Worm (Caenorhabditis elegans) whole organism, late embryonic: Measurements from ENCODE around the gene srh-236.

ENCODE experiments used
- C38D4.7 ChIP-seq: fragments of 200-800 bp; sonication (Bioruptor generic); optimal IDR thresholded peaks from 2 replicates; lab custom pipeline; 2018; ENCODE audit warnings: mild to moderate bottlenecking, missing genetic modification characterization, moderate library complexity, missing compliant biosample characterization
- F13H6.1 ChIP-seq: sonication (generic microtip); optimal IDR thresholded peaks from 2 replicates; lab custom pipeline; 2016; ENCODE audit warnings: missing genetic modification characterization, missing compliant biosample characterization
- K02D7.2 ChIP-seq: sonication (generic microtip); optimal IDR thresholded peaks from 2 replicates; lab custom pipeline; 2017; ENCODE audit warnings: mild to moderate bottlenecking, missing genetic modification characterization, missing compliant biosample characterization
- T23F11.4 ChIP-seq: fragments of 200-800 bp; sonication (Bioruptor generic); optimal IDR thresholded peaks from 2 replicates; lab custom pipeline; 2018; ENCODE audit warnings: mild to moderate bottlenecking, missing genetic modification characterization, missing compliant biosample characterization
- Y22D7AL.16 ChIP-seq: sonication (generic microtip); optimal IDR thresholded peaks from 2 replicates; lab custom pipeline; 2016; ENCODE audit warnings: missing genetic modification characterization, missing compliant biosample characterization
- ama-1 ChIP-seq: fragments of 150-350 bp; optimal IDR thresholded peaks from 2 replicates; lab custom pipeline; 2014
- ceh-18 ChIP-seq: sonication (generic microtip); optimal IDR thresholded peaks from 2 replicates; lab custom pipeline; 2016; ENCODE audit warnings: missing genetic modification characterization, missing compliant biosample characterization
- ceh-22 ChIP-seq: sonication (generic microtip); optimal IDR thresholded peaks from 2 replicates; lab custom pipeline; 2017; ENCODE audit warnings: missing biosample characterization, missing genetic modification characterization
- ceh-24 ChIP-seq: sonication (generic microtip); optimal IDR thresholded peaks from 2 replicates; lab custom pipeline; 2016; ENCODE audit warnings: mild to moderate bottlenecking, missing genetic modification characterization, missing compliant biosample characterization
- ceh-34 ChIP-seq: sonication (generic microtip); optimal IDR thresholded peaks from 2 replicates; lab custom pipeline; 2016; ENCODE audit warnings: mild to moderate bottlenecking, missing genetic modification characterization, missing compliant biosample characterization
- ceh-45 ChIP-seq: fragments of 200-800 bp; sonication (Bioruptor generic); IDR thresholded peaks from 2 replicates; pipeline ENCODE4 v1.3.6; 2022; ENCODE audit warnings: missing genetic modification reagents, missing genetic modification characterization, missing compliant biosample characterization
- ceh-48 ChIP-seq: sonication (generic microtip); optimal IDR thresholded peaks from 2 replicates; lab custom pipeline; 2016; ENCODE audit warnings: missing genetic modification characterization, inconsistent platforms, missing compliant biosample characterization
- ceh-6 ChIP-seq: fragments of 200-800 bp; sonication (Bioruptor generic); optimal IDR thresholded peaks from 2 replicates; lab custom pipeline; 2018; ENCODE audit warnings: mild to moderate bottlenecking, missing genetic modification characterization, missing compliant biosample characterization
- dmd-4 ChIP-seq: sonication (generic microtip); optimal IDR thresholded peaks from 2 replicates; lab custom pipeline; 2016; ENCODE audit warnings: borderline replicate concordance, missing genetic modification characterization, missing compliant biosample characterization
- elt-2 ChIP-seq: sonication (generic microtip); optimal IDR thresholded peaks from 2 replicates; lab custom pipeline; 2016; ENCODE audit warnings: missing genetic modification reagents, missing genetic modification characterization, missing compliant biosample characterization
- eyg-1 ChIP-seq: sonication (generic microtip); optimal IDR thresholded peaks from 2 replicates; lab custom pipeline; 2016; ENCODE audit warnings: missing genotype, missing genetic modification characterization, missing compliant biosample characterization
- fkh-6 ChIP-seq: sonication (generic microtip); optimal IDR thresholded peaks from 2 replicates; lab custom pipeline; 2016; ENCODE audit warnings: missing genetic modification characterization, missing compliant biosample characterization
- hlh-30 ChIP-seq: sonication (generic microtip); optimal IDR thresholded peaks from 2 replicates; lab custom pipeline; 2017; ENCODE audit warnings: antibody characterized with exemption, missing genetic modification characterization, missing compliant biosample characterization; ENCODE audit not compliant: insufficient read depth
- lin-11 ChIP-seq: fragments of 200-800 bp; sonication (Bioruptor generic); optimal IDR thresholded peaks from 2 replicates; lab custom pipeline; 2018; ENCODE audit warnings: mild to moderate bottlenecking, missing genetic modification characterization, missing compliant biosample characterization
- madf-2 ChIP-seq: sonication (generic microtip); optimal IDR thresholded peaks from 2 replicates; lab custom pipeline; 2017; ENCODE audit warnings: missing genetic modification characterization, missing compliant biosample characterization
- mec-3 ChIP-seq: sonication (generic microtip); optimal IDR thresholded peaks from 2 replicates; lab custom pipeline; 2016; ENCODE audit warnings: borderline replicate concordance, missing genetic modification characterization, missing compliant biosample characterization
- nfya-1 ChIP-seq: sonication (generic microtip); optimal IDR thresholded peaks from 2 replicates; lab custom pipeline; 2017; ENCODE audit warnings: missing genetic modification characterization, mild to moderate bottlenecking, missing compliant biosample characterization, antibody characterized with exemption, moderate library complexity
- nhr-11 ChIP-seq: fragments of 150-350 bp; optimal IDR thresholded peaks from 2 replicates; lab custom pipeline; 2014; ENCODE audit warnings: missing biosample characterization, missing genetic modification characterization
- nhr-232 ChIP-seq: sonication (generic microtip); optimal IDR thresholded peaks from 2 replicates; lab custom pipeline; 2016; ENCODE audit warnings: missing genetic modification characterization, missing compliant biosample characterization
- npax-4 ChIP-seq: sonication (generic microtip); optimal IDR thresholded peaks from 2 replicates; lab custom pipeline; 2016; ENCODE audit warnings: missing genetic modification characterization, missing compliant biosample characterization
- pha-2 ChIP-seq: sonication (generic microtip); optimal IDR thresholded peaks from 2 replicates; lab custom pipeline; 2017; ENCODE audit warnings: mild to moderate bottlenecking, missing genetic modification characterization, missing compliant biosample characterization
- pha-4 ChIP-seq: fragments of 150-350 bp; optimal IDR thresholded peaks from 2 replicates; lab custom pipeline; 2018; ENCODE audit warnings: missing biosample characterization, missing genetic modification reagents, missing genetic modification characterization
- pqm-1 ChIP-seq: sonication (generic microtip); optimal IDR thresholded peaks from 2 replicates; lab custom pipeline; 2016; ENCODE audit warnings: missing genetic modification characterization, missing compliant biosample characterization
- pros-1 ChIP-seq: fragments of 150-350 bp; optimal IDR thresholded peaks from 2 replicates; lab custom pipeline; 2014; ENCODE audit warnings: missing biosample characterization, missing genetic modification reagents, missing genetic modification characterization
- ref-2 ChIP-seq: sonication (generic microtip); optimal IDR thresholded peaks from 2 replicates; lab custom pipeline; 2016; ENCODE audit warnings: missing genetic modification characterization, missing compliant biosample characterization
- rnt-1 ChIP-seq: sonication (generic microtip); optimal IDR thresholded peaks from 2 replicates; lab custom pipeline; 2016; ENCODE audit warnings: missing genetic modification characterization, missing compliant biosample characterization
- sox-2 ChIP-seq: fragments of 200-800 bp; sonication (Bioruptor generic); IDR thresholded peaks from 2 replicates; pipeline ENCODE4 v1.3.6; 2022; ENCODE audit warnings: missing genetic modification reagents, missing genetic modification characterization, missing compliant biosample characterization
- syd-9 ChIP-seq: sonication (generic microtip); optimal IDR thresholded peaks from 2 replicates; lab custom pipeline; 2016; ENCODE audit warnings: mild to moderate bottlenecking, missing genetic modification characterization, moderate library complexity, missing compliant biosample characterization
- tbx-2 ChIP-seq: sonication (generic microtip); optimal IDR thresholded peaks from 2 replicates; lab custom pipeline; 2016; ENCODE audit warnings: missing genetic modification characterization, missing compliant biosample characterization
- unc-42 ChIP-seq: sonication (generic microtip); optimal IDR thresholded peaks from 2 replicates; lab custom pipeline; 2016; ENCODE audit warnings: missing genotype, missing genetic modification characterization, missing compliant biosample characterization
- unc-55 ChIP-seq: sonication (generic microtip); optimal IDR thresholded peaks from 2 replicates; lab custom pipeline; 2017; ENCODE audit warnings: missing biosample characterization, missing genetic modification reagents, missing genetic modification characterization
- ztf-16 ChIP-seq: sonication (generic microtip); optimal IDR thresholded peaks from 2 replicates; lab custom pipeline; 2017; ENCODE audit warnings: missing genetic modification characterization, missing compliant biosample characterization

Gene srh-236

DNA sequence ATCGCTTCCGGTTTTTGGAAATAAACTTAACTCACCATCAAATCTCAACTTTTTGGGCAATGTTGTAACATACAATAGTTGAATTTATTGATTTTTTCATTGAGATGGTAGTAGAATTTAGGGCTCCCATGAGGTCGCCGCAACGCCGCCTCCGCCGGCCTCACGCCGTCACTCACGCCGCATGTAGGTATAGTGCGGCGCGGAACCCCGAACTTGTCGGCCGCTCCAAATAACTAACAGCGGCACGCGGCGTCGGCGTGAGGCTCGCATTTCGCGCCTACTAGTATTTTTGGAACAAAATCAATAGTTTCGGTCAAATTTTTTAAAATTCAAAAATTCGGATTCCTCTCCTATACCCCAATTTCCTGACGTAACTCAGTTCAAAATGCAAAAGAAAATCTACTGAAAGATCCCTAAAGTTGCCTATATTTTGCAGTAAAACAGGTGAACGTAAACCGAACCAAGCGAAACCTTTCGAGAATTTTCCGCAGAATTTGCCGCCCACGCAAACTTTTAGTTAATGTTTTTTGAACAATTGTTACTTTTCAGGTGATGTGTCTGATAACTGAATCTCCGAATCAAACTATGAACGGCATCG, 39.6 kb upstream of the srh-236 start, which contains the start of gene Y61B8A.6:
Y61B8A.6 (plus strand) TSS at position 548 of the 598 bp plus-strand sequence.
- TF ChIP-seq dmd-4 (tag; lab: Kevin White, UChicago): no peak
- no peak for TF ChIP-seq rnt-1 (tag; lab: Kevin White, UChicago)
- TF ChIP-seq F13H6.1: no peak
- no peak for TF ChIP-seq unc-55
- no peak for TF ChIP-seq ref-2 (tag; lab: Kevin White, UChicago)
- TF ChIP-seq C38D4.7: no peak
- TF ChIP-seq ceh-48: no peak
- TF ChIP-seq hlh-30: no peak
- no peak for TF ChIP-seq tbx-2
- no peak for TF ChIP-seq ama-1 (lab: Kevin White, UChicago)
- no peak for TF ChIP-seq pha-4 (tag; lab: Kevin White, UChicago)
- no peak for TF ChIP-seq pqm-1 (tag; lab: Kevin White, UChicago)
- TF ChIP-seq madf-2 (tag; lab: Kevin White, UChicago): no peak
- TF ChIP-seq, all 69 proteins: peak for 0

DNA sequence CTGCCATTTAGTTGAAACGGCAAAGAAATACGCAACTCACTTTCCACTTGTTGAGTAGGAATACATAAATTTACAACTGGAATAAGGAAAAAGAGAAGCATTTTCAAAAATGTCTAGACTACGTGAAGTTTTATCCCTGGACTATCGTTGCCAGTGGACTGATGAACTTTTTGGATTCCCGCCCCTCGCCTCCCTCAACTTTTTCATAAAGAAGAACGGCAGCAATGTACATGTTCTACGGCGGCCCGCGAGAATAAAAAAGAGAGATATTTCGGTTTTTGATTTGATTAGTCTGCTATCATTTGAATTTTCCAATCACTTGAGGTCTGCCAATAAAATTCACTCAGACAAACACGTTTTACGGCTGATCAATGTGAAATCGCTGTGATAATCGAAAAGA, 37.1 kb upstream of the srh-236 start, which contains the start of gene clec-243:
clec-243 (minus strand) TSS at position 101 of the 400 bp plus-strand sequence.
- TF ChIP-seq ceh-34 (tag; lab: Kevin White, UChicago) (no peak), dmd-4 (tag; lab: Kevin White, UChicago) (no peak), ceh-24 (no peak), ceh-6 (GFP tag; lab: Kevin White, UChicago) (no peak), eyg-1 (no peak), syd-9 (tag; lab: Kevin White, UChicago) (no peak), pros-1 (no peak), Y22D7AL.16 (no peak), pha-4 (tag; lab: Kevin White, UChicago) (no peak), nhr-232 (tag; lab: Kevin White, UChicago) (no peak), nfya-1 (tag; lab: Kevin White, UChicago) (no peak), K02D7.2 (no peak), ztf-16 (tag; lab: Kevin White, UChicago) (no peak), F13H6.1 (no peak), lin-11 (tag; lab: Kevin White, UChicago) (no peak)

DNA sequence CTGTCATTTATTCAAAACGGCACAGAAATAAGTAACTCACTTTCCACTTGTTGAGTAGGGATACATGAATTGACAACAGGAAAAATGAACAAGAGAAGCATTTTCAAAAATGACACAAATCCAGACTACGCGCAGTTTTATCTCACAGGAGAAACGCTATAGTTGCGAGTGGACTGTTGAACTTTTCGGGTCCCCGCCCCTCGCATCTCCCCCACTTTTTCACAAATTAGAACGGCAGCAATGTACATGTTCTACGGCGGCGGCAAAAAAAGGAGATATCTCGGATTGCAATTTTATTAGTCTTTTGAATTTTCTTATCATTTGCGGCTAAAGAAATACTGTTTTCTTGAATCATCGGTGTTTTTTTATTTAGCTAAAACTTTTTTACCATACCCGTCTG, 33.6 kb upstream of the srh-236 start, which contains the start of gene clec-242:
clec-242 (minus strand) TSS at position 101 of the 400 bp plus-strand sequence.
- TF ChIP-seq nhr-11 (tag; lab: Kevin White, UChicago): no peak
- TF ChIP-seq C38D4.7: no peak
- no peak for TF ChIP-seq npax-4 (tag; lab: Kevin White, UChicago)
- no peak for TF ChIP-seq eyg-1
- no peak for TF ChIP-seq nhr-232 (tag; lab: Kevin White, UChicago)
- no peak for TF ChIP-seq pros-1
- no peak for TF ChIP-seq ceh-45 (GFP tag; lab: Robert Waterston, UW)
- TF ChIP-seq madf-2 (tag; lab: Kevin White, UChicago): no peak
- no peak for TF ChIP-seq syd-9 (tag; lab: Kevin White, UChicago)
- TF ChIP-seq ceh-22 (tag; lab: Kevin White, UChicago): no peak
- no peak for TF ChIP-seq sox-2
- TF ChIP-seq ceh-18 (tag; lab: Kevin White, UChicago): no peak
- TF ChIP-seq T23F11.4: no peak
- TF ChIP-seq pha-2 (tag; lab: Kevin White, UChicago): no peak
- no peak for TF ChIP-seq mec-3 (tag; lab: Kevin White, UChicago)
- TF ChIP-seq fkh-6 (tag; lab: Kevin White, UChicago): no peak
- no peak for TF ChIP-seq unc-42 (tag; lab: Kevin White, UChicago)
- TF ChIP-seq ceh-24: no peak

DNA sequence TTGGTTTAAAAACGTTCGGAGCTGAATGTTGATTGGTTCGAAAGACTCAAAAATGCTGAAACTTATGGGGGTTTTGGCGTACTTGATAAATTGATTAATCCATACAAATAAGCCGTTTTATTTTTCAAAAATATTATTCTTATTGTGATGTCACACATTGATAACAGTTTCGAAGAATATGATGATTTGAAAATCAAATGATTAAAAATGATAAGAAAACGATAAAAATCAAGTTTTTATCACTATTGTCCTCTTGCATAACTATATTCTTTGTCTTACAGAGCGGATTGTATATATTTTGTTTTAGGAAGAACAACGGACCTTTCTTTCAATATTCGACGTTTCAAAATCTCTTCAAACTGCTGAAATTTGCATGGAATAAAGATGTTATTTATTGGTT, 31.2 kb upstream of the srh-236 start:
- TF ChIP-seq ceh-48 (no peak), elt-2 (tag; lab: Kevin White, UChicago) (peak; percentile 37)
- TF ChIP-seq, all 69 proteins: peak for 1
